Fruit fly (Drosophila melanogaster): ENCODE measurements around the gene Pde9.

- TF ChIP-seq Mio (GFP tag; optimal IDR thresholded peaks at IDR 0.05) (no peak), Abd-B (GFP tag; optimal IDR thresholded peaks at IDR 0.05) (no peak), Dfd (GFP tag; optimal IDR thresholded peaks at IDR 0.05) (peak; percentile 53), psq (GFP tag; optimal IDR thresholded peaks at IDR 0.05) (peak; percentile 43), tai (GFP tag; optimal IDR thresholded peaks at IDR 0.05) (no peak), br (GFP tag; optimal IDR thresholded peaks at IDR 0.05) (no peak), OdsH (GFP tag; optimal IDR thresholded peaks at IDR 0.05) (no peak), usp (GFP tag; optimal IDR thresholded peaks at IDR 0.05) (no peak), rgr (GFP tag; optimal IDR thresholded peaks at IDR 0.05) (no peak), dmrt93B (GFP tag; optimal IDR thresholded peaks at IDR 0.05) (no peak), Hr78 (GFP tag; optimal IDR thresholded peaks at IDR 0.05) (no peak), sage (GFP tag; optimal IDR thresholded peaks at IDR 0.05) (no peak), Myc (optimal IDR thresholded peaks at IDR 0.05) (no peak), lola (GFP tag; optimal IDR thresholded peaks at IDR 0.05) (no peak)
Measured at dm6 chrX:12741914-12742650, 155.0 kb downstream of the Pde9 start, which contains the start of gene Smr.
